Worm (Caenorhabditis elegans): Measurements from ENCODE around the gene K03A11.4.
A peak's percentile ranks its signal among the peaks of the same experiment; 100 is the strongest.

The K03A11.4 gene

ce11 chrX:13112664-13113063 is 34.7 kb downstream of the K03A11.4 start:
- TF ChIP-seq eyg-1 (tag; optimal IDR thresholded peaks at IDR 0.05) (no peak), syd-9 (tag; optimal IDR thresholded peaks at IDR 0.05) (no peak), tbx-2 (tag; optimal IDR thresholded peaks at IDR 0.05) (no peak), ref-2 (tag; optimal IDR thresholded peaks at IDR 0.05) (no peak), K09A11.1 (tag; optimal IDR thresholded peaks at IDR 0.05; ENCODE audit: insufficient read depth) (no peak), ceh-6 (GFP tag; optimal IDR thresholded peaks at IDR 0.05) (no peak), ama-1 (optimal IDR thresholded peaks at IDR 0.05) (no peak), C08G9.2 (tag; optimal IDR thresholded peaks at IDR 0.05) (no peak), che-1 (tag; optimal IDR thresholded peaks at IDR 0.05) (no peak)

DNA sequence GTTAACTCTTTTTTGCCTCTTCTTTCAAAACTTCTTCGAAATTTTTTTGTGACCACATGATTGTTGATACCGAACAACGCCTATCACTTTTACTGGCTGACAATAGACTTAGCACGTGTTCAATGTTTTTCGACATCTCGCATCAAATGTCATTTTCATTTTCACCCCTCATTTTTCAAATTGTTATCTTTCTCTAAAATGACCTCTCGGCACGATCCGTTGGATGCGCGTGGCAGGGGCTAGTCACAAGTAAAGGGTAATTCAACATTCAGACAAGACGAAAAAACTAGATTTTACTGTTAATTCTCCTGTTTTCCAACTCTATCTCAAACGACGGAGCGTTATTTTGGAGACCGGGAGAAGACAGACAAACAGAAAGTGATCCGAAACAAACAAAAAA is 35.5 kb downstream of the K03A11.4 start, which contains the start of gene F17H10.2:
TSS of gene F17H10.2 (plus strand) at position 316 of the 400 bp plus-strand sequence.
- TF ChIP-seq npax-4 (tag; optimal IDR thresholded peaks at IDR 0.05): no peak
- TF ChIP-seq hlh-30 (tag; optimal IDR thresholded peaks at IDR 0.05; ENCODE audit: insufficient read depth): peak; percentile 14

ce11 chrX:13115694-13116093 is 37.7 kb downstream of the K03A11.4 start:
- TF ChIP-seq ceh-30 (tag; optimal IDR thresholded peaks at IDR 0.05) (no peak), sox-4 (tag; optimal IDR thresholded peaks at IDR 0.05) (no peak), nhr-11 (tag; optimal IDR thresholded peaks at IDR 0.05) (no peak), dmd-4 (tag; optimal IDR thresholded peaks at IDR 0.05; ENCODE audit: borderline replicate concordance) (no peak), sox-2 (GFP tag; IDR thresholded peaks at IDR 0.05) (no peak), hlh-13 (GFP tag; optimal IDR thresholded peaks at IDR 0.05) (no peak), hlh-8 (tag; optimal IDR thresholded peaks at IDR 0.05) (no peak), madf-2 (tag; optimal IDR thresholded peaks at IDR 0.05) (no peak), ceh-14 (tag; optimal IDR thresholded peaks at IDR 0.05) (no peak), pqm-1 (tag; optimal IDR thresholded peaks at IDR 0.05) (no peak), lim-6 (tag; optimal IDR thresholded peaks at IDR 0.05) (no peak), K09A11.1 (tag; optimal IDR thresholded peaks at IDR 0.05; ENCODE audit: insufficient read depth) (no peak), F13H6.1 (tag; optimal IDR thresholded peaks at IDR 0.05) (no peak)

DNA sequence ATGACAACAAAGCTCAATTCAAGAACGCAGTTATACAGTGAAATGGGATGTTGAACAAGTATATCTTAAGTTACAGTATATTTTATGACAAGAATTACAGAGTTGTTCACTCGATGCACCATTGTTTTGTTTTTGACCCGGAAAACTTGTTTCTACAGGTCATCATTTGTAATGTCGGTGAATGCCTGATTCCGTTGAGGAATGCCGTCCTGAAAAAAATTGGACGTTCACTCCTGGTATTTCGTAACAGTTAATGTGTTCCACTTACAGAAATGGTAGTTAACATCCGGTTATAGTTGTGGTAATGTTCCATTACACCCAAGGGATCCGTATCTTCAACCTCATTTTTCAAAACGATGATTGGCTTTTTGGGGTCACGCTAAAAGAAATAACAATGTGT is 38.4 kb downstream of the K03A11.4 start:
- no peak for TF ChIP-seq T23F11.4 (GFP tag; optimal IDR thresholded peaks at IDR 0.05)
- no peak for TF ChIP-seq tbx-2 (tag; optimal IDR thresholded peaks at IDR 0.05)
- TF ChIP-seq ttx-3 (tag; optimal IDR thresholded peaks at IDR 0.05): no peak
- no peak for TF ChIP-seq Y22D7AL.16 (tag; optimal IDR thresholded peaks at IDR 0.05)
- no peak for TF ChIP-seq ref-2 (tag; optimal IDR thresholded peaks at IDR 0.05)
- no peak for TF ChIP-seq pha-2 (tag; optimal IDR thresholded peaks at IDR 0.05)

- TF ChIP-seq hlh-6 (tag; optimal IDR thresholded peaks at IDR 0.05) (no peak), ceh-48 (tag; optimal IDR thresholded peaks at IDR 0.05) (no peak), ceh-2 (tag; optimal IDR thresholded peaks at IDR 0.05) (no peak), ceh-6 (GFP tag; optimal IDR thresholded peaks at IDR 0.05) (no peak), odd-2 (tag; optimal IDR thresholded peaks at IDR 0.05) (no peak), hlh-13 (GFP tag; optimal IDR thresholded peaks at IDR 0.05) (no peak), sox-4 (tag; optimal IDR thresholded peaks at IDR 0.05) (no peak), T23F11.4 (GFP tag; optimal IDR thresholded peaks at IDR 0.05) (no peak), Y22D7AL.16 (tag; optimal IDR thresholded peaks at IDR 0.05) (no peak), mec-3 (tag; optimal IDR thresholded peaks at IDR 0.05; ENCODE audit: borderline replicate concordance) (no peak), gmeb-2 (tag; optimal IDR thresholded peaks at IDR 0.05) (no peak), dmd-4 (tag; optimal IDR thresholded peaks at IDR 0.05; ENCODE audit: borderline replicate concordance) (no peak), unc-86 (tag; optimal IDR thresholded peaks at IDR 0.05) (no peak), K09A11.1 (tag; optimal IDR thresholded peaks at IDR 0.05; ENCODE audit: insufficient read depth) (no peak), C38D4.7 (GFP tag; optimal IDR thresholded peaks at IDR 0.05) (no peak), madf-2 (tag; optimal IDR thresholded peaks at IDR 0.05) (no peak)
These were observed 41.9 kb downstream of the K03A11.4 start for ce11 chrX:13119900-13120299.
